Fruit fly (Drosophila melanogaster) whole organism, pupa: ENCODE measurements around the gene CG17687.

Source experiments
- CG10348 ChIP-seq: fragments of 200-800 bp; sonication (Bioruptor generic); IDR thresholded peaks from 2 replicates; pipeline ENCODE4 v1.3.6; 2022; ENCODE audit warnings: missing biosample characterization, missing genetic modification characterization
- CG12605 ChIP-seq: fragments of 200-800 bp; sonication (Bioruptor generic); IDR thresholded peaks from 2 replicates; pipeline ENCODE4 v1.3.6; 2022; ENCODE audit warnings: missing biosample characterization, missing genetic modification characterization
- CG13204 ChIP-seq: fragments of 200-800 bp; sonication (Bioruptor generic); optimal IDR thresholded peaks from 2 replicates; lab custom pipeline; 2018; ENCODE audit warnings: missing biosample characterization, mild to moderate bottlenecking, missing genetic modification characterization, moderate library complexity
- CG14655 ChIP-seq: fragments of 200-800 bp; sonication (Bioruptor generic); optimal IDR thresholded peaks from 3 replicates; lab custom pipeline; 2017; ENCODE audit warnings: mild to moderate bottlenecking, missing biosample characterization, missing genetic modification reagents, missing genetic modification characterization
- CG15710 ChIP-seq: fragments of 200-800 bp; sonication (Bioruptor generic); optimal IDR thresholded peaks from 2 replicates; lab custom pipeline; 2018; ENCODE audit warnings: missing biosample characterization, mild to moderate bottlenecking, missing genetic modification characterization, moderate library complexity
- CG17806 ChIP-seq: fragments of 200-800 bp; sonication (Bioruptor generic); optimal IDR thresholded peaks from 2 replicates; lab custom pipeline; 2018; ENCODE audit warnings: missing biosample characterization, mild to moderate bottlenecking, missing genetic modification characterization, moderate library complexity
- CG32121 ChIP-seq: fragments of 200-800 bp; sonication (Bioruptor generic); IDR thresholded peaks from 2 replicates; pipeline ENCODE4 v1.3.6; 2022; ENCODE audit warnings: missing biosample characterization, missing genetic modification characterization
- CG34367 ChIP-seq: fragments of 200-800 bp; sonication (Bioruptor generic); optimal IDR thresholded peaks from 2 replicates; lab custom pipeline; 2018; ENCODE audit warnings: missing biosample characterization, mild to moderate bottlenecking, missing genetic modification characterization
- CG4496 ChIP-seq: fragments of 200-800 bp; sonication (Bioruptor generic); IDR thresholded peaks from 3 replicates; pipeline ENCODE4 v1.3.6; 2022; ENCODE audit warnings: missing biosample characterization, missing genetic modification characterization
- CG8159 ChIP-seq: fragments of 200-800 bp; sonication (Bioruptor generic); optimal IDR thresholded peaks from 3 replicates; lab custom pipeline; 2018; ENCODE audit warnings: missing biosample characterization, mild to moderate bottlenecking, missing genetic modification characterization, moderate library complexity
- CG8301 ChIP-seq: fragments of 200-800 bp; sonication (Bioruptor generic); optimal IDR thresholded peaks from 2 replicates; lab custom pipeline; 2018; ENCODE audit warnings: missing biosample characterization, mild to moderate bottlenecking, missing genetic modification characterization
- CG9948 ChIP-seq: fragments of 200-800 bp; sonication (Bioruptor generic); optimal IDR thresholded peaks from 2 replicates; lab custom pipeline; 2018; ENCODE audit warnings: missing biosample characterization, mild to moderate bottlenecking, missing genetic modification characterization, moderate library complexity
- D1 ChIP-seq: fragments of 200-800 bp; sonication (Bioruptor generic); optimal IDR thresholded peaks from 2 replicates; lab custom pipeline; 2018; ENCODE audit warnings: missing biosample characterization, mild to moderate bottlenecking, missing genetic modification characterization, moderate library complexity
- EcR ChIP-seq: fragments of 200-800 bp; sonication (Bioruptor generic); optimal IDR thresholded peaks from 3 replicates; lab custom pipeline; 2019; ENCODE audit warnings: missing biosample characterization, missing genetic modification characterization, mild to moderate bottlenecking, moderate library complexity, missing genetic modification reagents
- Ets98B ChIP-seq: fragments of 200-800 bp; sonication (Bioruptor generic); IDR thresholded peaks from 2 replicates; pipeline ENCODE4 v1.3.6; 2022; ENCODE audit warnings: missing biosample characterization, missing genetic modification characterization
- Pif1A ChIP-seq: fragments of 200-800 bp; sonication (Bioruptor generic); optimal IDR thresholded peaks from 3 replicates; lab custom pipeline; 2016; ENCODE audit warnings: missing biosample characterization, missing genetic modification characterization
- Pif1B ChIP-seq: fragments of 200-800 bp; sonication (Bioruptor generic); optimal IDR thresholded peaks from 3 replicates; lab custom pipeline; 2016; ENCODE audit warnings: missing biosample characterization, missing genetic modification characterization
- Snoo ChIP-seq: fragments of 200-800 bp; sonication (Bioruptor generic); optimal IDR thresholded peaks from 3 replicates; lab custom pipeline; 2017; ENCODE audit warnings: missing biosample characterization, mild to moderate bottlenecking, missing genetic modification characterization, inconsistent platforms
- fd96Ca ChIP-seq: fragments of 200-800 bp; sonication (Bioruptor generic); IDR thresholded peaks from 3 replicates; pipeline ENCODE4 v1.3.6; 2022; ENCODE audit warnings: missing biosample characterization, missing genetic modification characterization
- gl ChIP-seq: fragments of 200-800 bp; sonication (Bioruptor generic); optimal IDR thresholded peaks from 2 replicates; lab custom pipeline; 2018; ENCODE audit warnings: missing biosample characterization, mild to moderate bottlenecking, missing genetic modification characterization
- rn ChIP-seq: fragments of 200-800 bp; sonication (Bioruptor generic); IDR thresholded peaks from 2 replicates; pipeline ENCODE4 v1.3.6; 2022; ENCODE audit warnings: missing biosample characterization, missing genetic modification characterization

The CG17687 gene

DNA sequence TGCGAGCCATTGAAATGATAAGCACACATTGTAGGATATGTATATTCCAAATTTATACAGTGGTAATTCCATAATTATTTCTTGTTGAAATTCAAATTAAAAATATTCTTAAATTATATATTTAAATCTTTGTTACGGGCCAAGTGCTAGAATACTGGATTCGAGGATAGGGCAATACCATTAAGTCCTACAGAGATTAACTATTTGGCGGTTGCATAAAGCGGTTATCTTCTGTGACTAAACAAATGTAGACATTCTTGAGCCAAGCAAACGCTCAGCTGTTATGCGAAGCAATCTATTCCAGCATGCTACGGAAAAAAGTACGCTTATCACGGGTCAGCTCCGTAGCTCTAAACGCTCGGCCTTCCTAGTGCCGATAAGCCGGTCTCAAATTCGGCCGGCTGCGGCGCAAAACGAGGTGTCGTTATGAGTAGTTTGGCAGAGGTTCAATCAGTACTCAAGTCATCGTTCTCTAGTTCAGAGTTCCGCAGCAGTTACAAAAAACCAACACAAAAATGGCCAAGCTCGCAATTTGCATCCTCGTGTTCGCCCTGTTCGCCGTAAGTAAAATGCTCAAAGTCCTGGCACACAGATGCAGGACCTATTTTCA, 7.4 kb downstream of the CG17687 start, which contains the start of gene Nplp2:
Gene Nplp2, plus strand, starts transcription at position 293 of the 610 bp plus-strand sequence.
- TF ChIP-seq CG12605 (no peak), gl (tag; lab: Kevin White, UChicago) (no peak)

DNA sequence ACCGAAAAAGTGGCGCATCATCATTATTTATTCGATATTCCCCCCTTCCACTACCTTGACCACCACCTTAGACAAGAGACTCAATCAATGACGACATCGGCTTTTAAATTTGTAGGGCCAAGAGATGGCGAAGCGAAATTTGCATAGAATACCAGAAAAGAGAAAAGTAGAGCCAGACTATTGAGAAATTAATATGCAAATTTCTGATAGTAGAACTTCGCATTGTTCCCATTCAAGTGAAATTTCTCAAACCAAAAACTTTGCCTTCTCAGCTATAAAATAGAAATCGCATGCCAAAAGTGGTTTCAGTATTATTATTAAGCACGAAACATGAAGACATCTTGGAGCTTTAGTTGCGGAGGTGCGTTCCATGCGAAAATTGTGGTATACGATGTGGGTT, 28.8 kb downstream of the CG17687 start, which contains the start of gene CG14111:
Gene CG14111, plus strand, starts transcription at position 301 of the 400 bp plus-strand sequence.
- TF ChIP-seq Ets98B (GFP tag; lab: Robert Waterston, UW), result no peak
- no peak for TF ChIP-seq CG4496 (GFP tag; lab: Robert Waterston, UW)
- no peak for TF ChIP-seq Pif1A (GFP tag; lab: Kevin White, UChicago)
- TF ChIP-seq gl (tag; lab: Kevin White, UChicago), result no peak
- TF ChIP-seq CG15710 (tag; lab: Kevin White, UChicago), result no peak
- no peak for TF ChIP-seq CG17806 (tag; lab: Kevin White, UChicago)
- TF ChIP-seq CG9948 (tag; lab: Kevin White, UChicago), result no peak
- TF ChIP-seq CG13204 (GFP tag; lab: Kevin White, UChicago), result no peak
- no peak for TF ChIP-seq CG12605
- no peak for TF ChIP-seq Snoo
- TF ChIP-seq CG14655 (GFP tag; lab: Kevin White, UChicago), result no peak
- TF ChIP-seq fd96Ca (GFP tag; lab: Robert Waterston, UW), result no peak

DNA sequence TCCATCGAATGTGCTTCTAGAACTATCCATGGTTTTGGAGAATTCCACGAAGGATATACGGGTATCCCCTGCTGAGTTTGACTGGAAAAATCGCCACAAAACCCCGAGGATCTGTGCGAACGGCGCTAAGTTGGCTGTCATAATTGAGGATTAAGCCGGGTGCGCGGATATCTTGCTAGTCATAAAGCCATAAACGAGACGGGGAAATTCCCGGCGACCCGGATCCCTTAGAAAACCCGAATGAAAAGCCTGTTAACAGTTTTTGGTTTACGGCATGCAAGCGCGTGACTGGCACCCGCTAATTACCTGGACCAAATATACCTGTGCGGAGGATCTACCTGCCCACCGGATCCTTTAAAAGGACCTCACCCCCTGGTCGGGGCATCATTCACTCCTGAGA, 29.4 kb downstream of the CG17687 start, which contains the start of gene SNCF:
Gene SNCF, plus strand, starts transcription at position 382 of the 400 bp plus-strand sequence.
- no peak for TF ChIP-seq Snoo
- TF ChIP-seq Ets98B (GFP tag; lab: Robert Waterston, UW), result no peak
- no peak for TF ChIP-seq CG4496 (GFP tag; lab: Robert Waterston, UW)
- TF ChIP-seq CG9948 (tag; lab: Kevin White, UChicago), result no peak
- TF ChIP-seq fd96Ca (GFP tag; lab: Robert Waterston, UW), result no peak
- no peak for TF ChIP-seq CG10348 (GFP tag; lab: Robert Waterston, UW)
- TF ChIP-seq CG8301 (tag; lab: Kevin White, UChicago), result no peak
- no peak for TF ChIP-seq CG34367 (tag; lab: Kevin White, UChicago)
- no peak for TF ChIP-seq Pif1B (GFP tag; lab: Kevin White, UChicago)
- TF ChIP-seq D1 (tag; lab: Kevin White, UChicago), result no peak
- no peak for TF ChIP-seq EcR (GFP tag; lab: Kevin White, UChicago)
- no peak for TF ChIP-seq gl (tag; lab: Kevin White, UChicago)
- no peak for TF ChIP-seq rn
- TF ChIP-seq Pif1A (GFP tag; lab: Kevin White, UChicago), result no peak
- TF ChIP-seq CG15710 (tag; lab: Kevin White, UChicago), result no peak
- no peak for TF ChIP-seq CG8159 (tag; lab: Kevin White, UChicago)
- no peak for TF ChIP-seq CG32121 (GFP tag; lab: Robert Waterston, UW)
- TF ChIP-seq CG17806 (tag; lab: Kevin White, UChicago), result no peak
- no peak for TF ChIP-seq CG12605

DNA sequence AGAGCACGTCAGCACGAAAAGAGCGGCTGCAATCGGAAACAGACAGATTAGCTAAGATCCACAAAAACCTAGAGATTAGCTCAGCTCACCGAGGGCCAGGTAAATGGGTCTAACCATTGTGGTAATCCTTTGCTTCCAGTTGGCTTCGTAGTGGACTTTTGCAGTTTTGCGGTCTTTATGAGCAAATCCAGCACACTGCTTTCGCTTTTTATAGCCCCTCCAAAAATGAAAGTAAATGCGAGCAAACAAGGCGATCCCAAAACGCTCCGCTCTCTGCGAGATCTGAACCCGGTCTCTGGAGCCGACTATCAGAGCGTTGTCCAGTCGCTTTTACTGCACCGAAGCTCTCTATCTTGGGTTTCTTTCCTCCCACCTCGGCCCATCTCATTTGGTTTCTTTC, 32.3 kb downstream of the CG17687 start, which contains the start of gene CG14107:
Gene CG14107, minus strand, starts transcription at position 187 of the 400 bp plus-strand sequence.
- TF ChIP-seq CG8301 (tag; lab: Kevin White, UChicago) (no peak), CG9948 (tag; lab: Kevin White, UChicago) (no peak), Ets98B (GFP tag; lab: Robert Waterston, UW) (no peak)

DNA sequence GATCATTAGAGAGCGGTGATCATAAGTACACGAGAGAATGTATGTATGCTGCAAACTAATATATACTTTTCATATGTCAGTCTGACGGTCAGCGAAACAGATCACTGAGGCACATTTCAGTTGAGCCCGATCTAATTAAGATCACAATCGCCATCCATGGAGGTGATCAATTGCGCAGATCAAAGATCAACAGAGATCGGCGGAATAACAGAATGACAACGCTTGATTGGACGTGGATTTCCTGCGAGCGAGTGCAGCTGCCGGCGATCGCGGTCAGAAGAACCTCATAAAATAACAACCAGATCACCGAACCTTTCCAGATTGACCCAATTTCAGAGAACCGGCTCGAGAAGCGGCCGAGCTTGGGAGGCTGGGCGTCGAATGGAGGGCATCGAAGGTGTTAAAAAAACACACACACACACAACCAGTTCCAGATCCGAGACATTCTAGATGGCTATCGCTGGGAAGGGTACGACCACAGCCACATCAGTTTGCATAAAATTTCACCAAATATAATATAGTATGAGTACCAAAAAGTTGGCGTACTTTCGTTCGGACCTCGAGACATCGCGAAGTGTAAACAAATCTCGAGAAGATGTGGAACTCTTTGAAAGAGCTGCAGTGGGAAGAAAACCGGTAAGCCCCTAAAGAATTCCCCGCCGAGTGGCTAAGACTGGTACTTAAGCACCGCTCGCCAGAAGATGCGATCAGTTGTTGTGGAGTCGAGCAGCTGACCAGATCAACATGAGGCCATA, 33.4 kb downstream of the CG17687 start, which contains the start of gene ImpL1:
Gene ImpL1, plus strand, starts transcription at position 705 of the 755 bp plus-strand sequence.
- TF ChIP-seq CG17806 (tag; lab: Kevin White, UChicago) (no peak), CG4496 (GFP tag; lab: Robert Waterston, UW) (no peak), Pif1A (GFP tag; lab: Kevin White, UChicago) (no peak), CG10348 (GFP tag; lab: Robert Waterston, UW) (no peak), CG15710 (tag; lab: Kevin White, UChicago) (no peak), CG12605 (no peak), fd96Ca (GFP tag; lab: Robert Waterston, UW) (no peak), CG8301 (tag; lab: Kevin White, UChicago) (no peak), CG9948 (tag; lab: Kevin White, UChicago) (no peak), EcR (GFP tag; lab: Kevin White, UChicago) (no peak), CG8159 (tag; lab: Kevin White, UChicago) (no peak), D1 (tag; lab: Kevin White, UChicago) (no peak), Snoo (no peak), gl (tag; lab: Kevin White, UChicago) (no peak), rn (no peak), CG13204 (GFP tag; lab: Kevin White, UChicago) (no peak)
- TF ChIP-seq, all 21 proteins: peak for 0

DNA sequence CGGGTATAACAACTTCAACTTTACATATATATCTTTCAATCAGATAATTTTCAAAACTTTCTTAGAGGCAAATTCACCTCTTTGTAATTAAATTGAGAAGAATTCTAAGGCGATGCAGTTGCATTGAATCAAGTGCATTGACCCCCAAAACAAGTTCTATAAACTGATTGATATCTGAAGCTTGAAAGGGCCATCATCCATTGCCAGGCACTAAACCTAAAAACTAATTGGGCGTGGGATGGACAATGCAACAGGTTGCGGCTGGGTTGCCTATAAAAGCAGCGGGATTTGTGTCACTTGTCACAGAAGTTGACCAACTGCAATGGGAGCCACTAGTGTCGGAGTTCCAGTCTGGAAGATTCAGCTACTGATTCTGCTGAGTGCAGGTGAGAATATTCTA, 35.7 kb downstream of the CG17687 start, which contains the start of gene CG14110:
Gene CG14110, plus strand, starts transcription at position 301 of the 400 bp plus-strand sequence.
- TF ChIP-seq CG15710 (tag; lab: Kevin White, UChicago) (no peak), EcR (GFP tag; lab: Kevin White, UChicago) (no peak), fd96Ca (GFP tag; lab: Robert Waterston, UW) (no peak), CG8301 (tag; lab: Kevin White, UChicago) (no peak), rn (no peak), Ets98B (GFP tag; lab: Robert Waterston, UW) (no peak)
- TF ChIP-seq, all 21 proteins: peak for 0
